Worm (Caenorhabditis elegans) whole organism, late embryonic: ENCODE measurements around the gene ZK616.5.

ENCODE experiments used
- C08G9.2 ChIP-seq: sonication (generic microtip); optimal IDR thresholded peaks from 2 replicates; lab custom pipeline; 2016; ENCODE audit warnings: mild to moderate bottlenecking, missing genetic modification characterization, moderate library complexity, missing compliant biosample characterization
- C38D4.7 ChIP-seq: fragments of 200-800 bp; sonication (Bioruptor generic); optimal IDR thresholded peaks from 2 replicates; lab custom pipeline; 2018; ENCODE audit warnings: mild to moderate bottlenecking, missing genetic modification characterization, moderate library complexity, missing compliant biosample characterization
- K02D7.2 ChIP-seq: sonication (generic microtip); optimal IDR thresholded peaks from 2 replicates; lab custom pipeline; 2017; ENCODE audit warnings: mild to moderate bottlenecking, missing genetic modification characterization, missing compliant biosample characterization
- K09A11.1 ChIP-seq: sonication (generic microtip); optimal IDR thresholded peaks from 2 replicates; lab custom pipeline; 2017; ENCODE audit warnings: antibody characterized with exemption, mild to moderate bottlenecking, missing genetic modification characterization, missing compliant biosample characterization; ENCODE audit not compliant: insufficient read depth
- T23F11.4 ChIP-seq: fragments of 200-800 bp; sonication (Bioruptor generic); optimal IDR thresholded peaks from 2 replicates; lab custom pipeline; 2018; ENCODE audit warnings: mild to moderate bottlenecking, missing genetic modification characterization, missing compliant biosample characterization
- Y22D7AL.16 ChIP-seq: sonication (generic microtip); optimal IDR thresholded peaks from 2 replicates; lab custom pipeline; 2016; ENCODE audit warnings: missing genetic modification characterization, missing compliant biosample characterization
- ahr-1 ChIP-seq: sonication (generic microtip); optimal IDR thresholded peaks from 2 replicates; lab custom pipeline; 2016; ENCODE audit warnings: missing genetic modification characterization, missing compliant biosample characterization
- ceh-14 ChIP-seq: sonication (generic microtip); optimal IDR thresholded peaks from 2 replicates; lab custom pipeline; 2016; ENCODE audit warnings: missing genotype, missing genetic modification characterization, missing compliant biosample characterization
- ceh-18 ChIP-seq: sonication (generic microtip); optimal IDR thresholded peaks from 2 replicates; lab custom pipeline; 2016; ENCODE audit warnings: missing genetic modification characterization, missing compliant biosample characterization
- ceh-19 ChIP-seq: fragments of 200-800 bp; sonication (Bioruptor generic); optimal IDR thresholded peaks from 2 replicates; lab custom pipeline; 2018; ENCODE audit warnings: mild to moderate bottlenecking, missing genetic modification characterization, missing compliant biosample characterization
- ceh-2 ChIP-seq: sonication (generic microtip); optimal IDR thresholded peaks from 2 replicates; lab custom pipeline; 2016; ENCODE audit warnings: missing genotype, missing genetic modification characterization, missing compliant biosample characterization
- ceh-24 ChIP-seq: sonication (generic microtip); optimal IDR thresholded peaks from 2 replicates; lab custom pipeline; 2016; ENCODE audit warnings: mild to moderate bottlenecking, missing genetic modification characterization, missing compliant biosample characterization
- ceh-30 ChIP-seq: fragments of 150-350 bp; optimal IDR thresholded peaks from 2 replicates; lab custom pipeline; 2014; ENCODE audit warnings: missing biosample characterization, missing genetic modification characterization
- ceh-31 ChIP-seq: sonication (generic microtip); optimal IDR thresholded peaks from 2 replicates; lab custom pipeline; 2016; ENCODE audit warnings: missing genetic modification characterization, missing compliant biosample characterization
- ceh-34 ChIP-seq: sonication (generic microtip); optimal IDR thresholded peaks from 2 replicates; lab custom pipeline; 2016; ENCODE audit warnings: mild to moderate bottlenecking, missing genetic modification characterization, missing compliant biosample characterization
- ceh-48 ChIP-seq: sonication (generic microtip); optimal IDR thresholded peaks from 2 replicates; lab custom pipeline; 2016; ENCODE audit warnings: missing genetic modification characterization, inconsistent platforms, missing compliant biosample characterization
- dmd-4 ChIP-seq: sonication (generic microtip); optimal IDR thresholded peaks from 2 replicates; lab custom pipeline; 2016; ENCODE audit warnings: borderline replicate concordance, missing genetic modification characterization, missing compliant biosample characterization
- elt-2 ChIP-seq: sonication (generic microtip); optimal IDR thresholded peaks from 2 replicates; lab custom pipeline; 2016; ENCODE audit warnings: missing genetic modification reagents, missing genetic modification characterization, missing compliant biosample characterization
- elt-4 ChIP-seq: sonication (generic microtip); optimal IDR thresholded peaks from 2 replicates; lab custom pipeline; 2016; ENCODE audit warnings: missing genetic modification characterization, missing compliant biosample characterization
- ets-4 ChIP-seq: sonication (generic microtip); optimal IDR thresholded peaks from 2 replicates; lab custom pipeline; 2016; ENCODE audit warnings: missing genetic modification characterization, missing compliant biosample characterization
- eyg-1 ChIP-seq: sonication (generic microtip); optimal IDR thresholded peaks from 2 replicates; lab custom pipeline; 2016; ENCODE audit warnings: missing genotype, missing genetic modification characterization, missing compliant biosample characterization
- fax-1 ChIP-seq: sonication (generic microtip); optimal IDR thresholded peaks from 2 replicates; lab custom pipeline; 2016; ENCODE audit warnings: missing genotype, missing genetic modification characterization, missing compliant biosample characterization
- fkh-6 ChIP-seq: sonication (generic microtip); optimal IDR thresholded peaks from 2 replicates; lab custom pipeline; 2016; ENCODE audit warnings: missing genetic modification characterization, missing compliant biosample characterization
- hlh-13 ChIP-seq: fragments of 200-800 bp; sonication (Bioruptor generic); optimal IDR thresholded peaks from 2 replicates; lab custom pipeline; 2018; ENCODE audit warnings: mild to moderate bottlenecking, missing genetic modification characterization, missing compliant biosample characterization
- hlh-15 ChIP-seq: sonication (generic microtip); optimal IDR thresholded peaks from 2 replicates; lab custom pipeline; 2016; ENCODE audit warnings: missing genetic modification characterization, missing compliant biosample characterization
- hlh-8 ChIP-seq: sonication (generic microtip); optimal IDR thresholded peaks from 2 replicates; lab custom pipeline; 2016; ENCODE audit warnings: missing genotype, missing genetic modification characterization, missing compliant biosample characterization
- nfya-1 ChIP-seq: sonication (generic microtip); optimal IDR thresholded peaks from 2 replicates; lab custom pipeline; 2017; ENCODE audit warnings: missing genetic modification characterization, mild to moderate bottlenecking, missing compliant biosample characterization, antibody characterized with exemption, moderate library complexity
- nhr-11 ChIP-seq: fragments of 150-350 bp; optimal IDR thresholded peaks from 2 replicates; lab custom pipeline; 2014; ENCODE audit warnings: missing biosample characterization, missing genetic modification characterization
- npax-4 ChIP-seq: sonication (generic microtip); optimal IDR thresholded peaks from 2 replicates; lab custom pipeline; 2016; ENCODE audit warnings: missing genetic modification characterization, missing compliant biosample characterization
- pag-3 ChIP-seq: sonication (generic microtip); optimal IDR thresholded peaks from 2 replicates; lab custom pipeline; 2016; ENCODE audit warnings: missing compliant biosample characterization, missing genetic modification characterization, borderline replicate concordance
- pat-9 ChIP-seq: fragments of 200-800 bp; sonication (Bioruptor generic); optimal IDR thresholded peaks from 2 replicates; lab custom pipeline; 2018; ENCODE audit warnings: mild to moderate bottlenecking, missing genetic modification characterization, moderate library complexity, missing compliant biosample characterization
- pax-1 ChIP-seq: fragments of 150-350 bp; optimal IDR thresholded peaks from 2 replicates; lab custom pipeline; 2014; ENCODE audit warnings: missing biosample characterization, missing genetic modification characterization
- pha-2 ChIP-seq: sonication (generic microtip); optimal IDR thresholded peaks from 2 replicates; lab custom pipeline; 2017; ENCODE audit warnings: mild to moderate bottlenecking, missing genetic modification characterization, missing compliant biosample characterization
- pha-4 ChIP-seq: fragments of 150-350 bp; optimal IDR thresholded peaks from 2 replicates; lab custom pipeline; 2018; ENCODE audit warnings: missing biosample characterization, missing genetic modification reagents, missing genetic modification characterization
- pqm-1 ChIP-seq: sonication (generic microtip); optimal IDR thresholded peaks from 2 replicates; lab custom pipeline; 2016; ENCODE audit warnings: missing genetic modification characterization, missing compliant biosample characterization
- pros-1 ChIP-seq: fragments of 150-350 bp; optimal IDR thresholded peaks from 2 replicates; lab custom pipeline; 2014; ENCODE audit warnings: missing biosample characterization, missing genetic modification reagents, missing genetic modification characterization
- ref-2 ChIP-seq: sonication (generic microtip); optimal IDR thresholded peaks from 2 replicates; lab custom pipeline; 2016; ENCODE audit warnings: missing genetic modification characterization, missing compliant biosample characterization
- rnt-1 ChIP-seq: sonication (generic microtip); optimal IDR thresholded peaks from 2 replicates; lab custom pipeline; 2016; ENCODE audit warnings: missing genetic modification characterization, missing compliant biosample characterization
- sox-2 ChIP-seq: fragments of 200-800 bp; sonication (Bioruptor generic); IDR thresholded peaks from 2 replicates; pipeline ENCODE4 v1.3.6; 2022; ENCODE audit warnings: missing genetic modification reagents, missing genetic modification characterization, missing compliant biosample characterization
- sox-4 ChIP-seq: sonication (generic microtip); optimal IDR thresholded peaks from 2 replicates; lab custom pipeline; 2017; ENCODE audit warnings: mild to moderate bottlenecking, missing genetic modification characterization, inconsistent platforms, missing compliant biosample characterization
- syd-9 ChIP-seq: sonication (generic microtip); optimal IDR thresholded peaks from 2 replicates; lab custom pipeline; 2016; ENCODE audit warnings: mild to moderate bottlenecking, missing genetic modification characterization, moderate library complexity, missing compliant biosample characterization
- tbx-2 ChIP-seq: sonication (generic microtip); optimal IDR thresholded peaks from 2 replicates; lab custom pipeline; 2016; ENCODE audit warnings: missing genetic modification characterization, missing compliant biosample characterization
- tbx-7 ChIP-seq: sonication (generic microtip); optimal IDR thresholded peaks from 2 replicates; lab custom pipeline; 2016; ENCODE audit warnings: missing genotype, missing genetic modification characterization, missing compliant biosample characterization
- ttx-3 ChIP-seq: sonication (generic microtip); optimal IDR thresholded peaks from 2 replicates; lab custom pipeline; 2016; ENCODE audit warnings: missing genetic modification reagents, missing genetic modification characterization, missing compliant biosample characterization
- unc-42 ChIP-seq: sonication (generic microtip); optimal IDR thresholded peaks from 2 replicates; lab custom pipeline; 2016; ENCODE audit warnings: missing genotype, missing genetic modification characterization, missing compliant biosample characterization
- unc-55 ChIP-seq: sonication (generic microtip); optimal IDR thresholded peaks from 2 replicates; lab custom pipeline; 2017; ENCODE audit warnings: missing biosample characterization, missing genetic modification reagents, missing genetic modification characterization
- unc-86 ChIP-seq: sonication (generic microtip); optimal IDR thresholded peaks from 2 replicates; lab custom pipeline; 2016; ENCODE audit warnings: missing genetic modification characterization, missing compliant biosample characterization
- zip-5 ChIP-seq: sonication (generic microtip); optimal IDR thresholded peaks from 2 replicates; lab custom pipeline; 2016; ENCODE audit warnings: missing genetic modification characterization, missing compliant biosample characterization
- ztf-16 ChIP-seq: sonication (generic microtip); optimal IDR thresholded peaks from 2 replicates; lab custom pipeline; 2017; ENCODE audit warnings: missing genetic modification characterization, missing compliant biosample characterization

The ZK616.5 gene

DNA sequence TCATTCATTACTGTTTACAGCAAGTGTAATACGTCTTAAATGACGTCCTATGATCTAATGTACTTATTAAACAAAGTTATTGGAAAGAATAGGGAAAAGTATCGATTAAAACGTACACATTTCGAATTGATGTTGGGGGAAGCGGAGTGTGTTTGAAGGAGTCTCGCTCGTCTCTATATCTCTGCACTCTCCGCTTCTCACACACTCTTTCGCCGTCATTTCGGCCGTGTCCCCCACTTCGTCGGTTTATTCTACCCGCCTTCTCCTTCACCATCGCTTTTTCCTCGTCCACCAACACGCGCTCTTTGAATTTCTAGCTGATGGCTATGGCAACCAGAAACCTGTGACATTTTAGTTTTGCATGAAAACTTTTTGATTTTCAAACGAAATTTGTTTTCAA is 22.9 kb upstream of the ZK616.5 start:
- TF ChIP-seq nfya-1, result peak; percentile 47
- peak; percentile 4 for TF ChIP-seq unc-42
- no peak for TF ChIP-seq ref-2 (tag; lab: Kevin White, UChicago)
- TF ChIP-seq ceh-34 (tag; lab: Kevin White, UChicago), result peak; percentile 58
- TF ChIP-seq syd-9 (tag; lab: Kevin White, UChicago), result peak; percentile 13
- peak; percentile 66 for TF ChIP-seq ceh-48 (tag; lab: Kevin White, UChicago)
- TF ChIP-seq tbx-2, result peak; percentile 16
- no peak for TF ChIP-seq eyg-1
- no peak for TF ChIP-seq fkh-6
- TF ChIP-seq rnt-1 (tag; lab: Kevin White, UChicago), result peak; percentile 16
- TF ChIP-seq hlh-13, result no peak
- no peak for TF ChIP-seq ceh-19 (GFP tag; lab: Kevin White, UChicago)
- TF ChIP-seq ceh-31 (tag; lab: Kevin White, UChicago), result peak; percentile 41
- TF ChIP-seq, all 69 proteins: peak for 8

DNA sequence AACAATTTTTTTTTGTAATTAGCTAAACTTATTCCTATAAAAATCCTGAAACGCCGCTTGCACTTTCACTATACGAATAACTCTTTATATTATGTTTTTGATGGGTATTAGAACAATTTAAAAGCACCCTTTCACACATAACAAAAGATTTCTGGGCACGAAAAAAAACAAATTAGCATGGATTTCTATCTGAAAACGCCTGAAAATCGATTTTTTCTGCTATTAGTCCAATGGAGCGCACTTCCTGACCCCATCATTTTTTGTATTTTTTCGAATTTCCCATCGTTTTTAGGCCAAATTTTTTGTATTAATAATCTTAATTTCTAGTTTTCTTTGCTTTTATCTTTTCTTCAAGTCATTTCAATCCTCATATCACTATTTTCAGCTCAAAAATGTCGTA is 22.3 kb upstream of the ZK616.5 start, which contains the start of gene F41H10.3:
F41H10.3 (plus strand) TSS at position 388 of the 400 bp plus-strand sequence.
- TF ChIP-seq zip-5 (tag; lab: Kevin White, UChicago) (no peak), ceh-48 (tag; lab: Kevin White, UChicago) (peak; percentile 18)
- TF ChIP-seq, all 69 proteins: peak for 1

DNA sequence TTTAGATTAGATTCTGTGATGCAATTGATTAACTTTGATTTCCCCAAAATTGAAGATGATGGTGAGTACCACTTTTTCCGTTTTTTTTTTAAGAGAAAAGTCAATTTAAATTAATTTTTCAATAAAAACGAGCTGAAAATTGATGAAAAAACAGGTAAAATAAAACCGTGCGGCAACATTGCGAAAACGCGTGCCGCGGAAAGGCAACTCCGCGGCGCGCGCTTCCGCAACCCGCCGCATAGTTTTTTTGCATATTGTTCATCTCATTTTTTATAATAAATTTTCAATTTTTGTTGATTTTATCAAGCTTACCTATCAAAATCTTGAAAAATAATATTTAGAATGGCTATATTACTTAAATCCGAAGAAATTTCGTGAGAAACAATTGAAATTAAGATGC is 20.8 kb upstream of the ZK616.5 start:
- TF ChIP-seq ceh-2 (tag; lab: Kevin White, UChicago), result peak; percentile 43
- no peak for TF ChIP-seq pag-3 (tag; lab: Kevin White, UChicago)
- TF ChIP-seq Y22D7AL.16 (tag; lab: Kevin White, UChicago), result no peak
- TF ChIP-seq sox-2, result no peak
- TF ChIP-seq pax-1, result no peak
- peak; percentile 52 for TF ChIP-seq zip-5 (tag; lab: Kevin White, UChicago)
- peak; percentile 50 for TF ChIP-seq tbx-2
- no peak for TF ChIP-seq unc-42
- peak; percentile 65 for TF ChIP-seq K09A11.1 (tag; lab: Kevin White, UChicago)
- no peak for TF ChIP-seq T23F11.4 (GFP tag; lab: Kevin White, UChicago)
- no peak for TF ChIP-seq ceh-24 (tag; lab: Kevin White, UChicago)
- no peak for TF ChIP-seq pros-1 (tag; lab: Kevin White, UChicago)
- TF ChIP-seq rnt-1 (tag; lab: Kevin White, UChicago), result no peak
- peak; percentile 33 for TF ChIP-seq fax-1 (tag; lab: Kevin White, UChicago)
- TF ChIP-seq tbx-7 (tag; lab: Kevin White, UChicago), result no peak
- TF ChIP-seq pha-4 (tag; lab: Kevin White, UChicago), result no peak
- TF ChIP-seq ceh-14 (tag; lab: Kevin White, UChicago), result peak; percentile 39
- no peak for TF ChIP-seq ahr-1 (tag; lab: Kevin White, UChicago)
- peak; percentile 71 for TF ChIP-seq ceh-34 (tag; lab: Kevin White, UChicago)
- TF ChIP-seq ets-4 (tag; lab: Kevin White, UChicago), result no peak
- peak; percentile 20 for TF ChIP-seq ref-2 (tag; lab: Kevin White, UChicago)
- peak; percentile 25 for TF ChIP-seq K02D7.2 (tag; lab: Kevin White, UChicago)
- TF ChIP-seq hlh-15 (tag; lab: Kevin White, UChicago), result peak; percentile 14
- no peak for TF ChIP-seq unc-55
- TF ChIP-seq elt-2 (tag; lab: Kevin White, UChicago), result peak; percentile 76
- TF ChIP-seq nhr-11 (tag; lab: Kevin White, UChicago), result no peak
- no peak for TF ChIP-seq ceh-48 (tag; lab: Kevin White, UChicago)
- no peak for TF ChIP-seq ceh-18 (tag; lab: Kevin White, UChicago)
- peak; percentile 44 for TF ChIP-seq sox-4 (tag; lab: Kevin White, UChicago)
- TF ChIP-seq pqm-1 (tag; lab: Kevin White, UChicago), result no peak
- TF ChIP-seq C08G9.2, result no peak
- no peak for TF ChIP-seq hlh-8 (tag; lab: Kevin White, UChicago)
- TF ChIP-seq elt-4 (tag; lab: Kevin White, UChicago), result no peak
- no peak for TF ChIP-seq ceh-30
- peak; percentile 49 for TF ChIP-seq nfya-1
- TF ChIP-seq C38D4.7, result peak; percentile 1
- no peak for TF ChIP-seq npax-4
- TF ChIP-seq pha-2 (tag; lab: Kevin White, UChicago), result peak; percentile 41
- no peak for TF ChIP-seq dmd-4 (tag; lab: Kevin White, UChicago)
- TF ChIP-seq ztf-16 (tag; lab: Kevin White, UChicago), result peak; percentile 21
- TF ChIP-seq ttx-3 (tag; lab: Kevin White, UChicago), result peak; percentile 72
- TF ChIP-seq pat-9 (tag; lab: Kevin White, UChicago), result peak; percentile 52
- peak; percentile 44 for TF ChIP-seq unc-86 (tag; lab: Kevin White, UChicago)
